Fruit fly (Drosophila melanogaster) whole organism, embryonic: Measurements from ENCODE around the gene Sil1.

Experiments
- Atf6 ChIP-seq: fragments of 200-800 bp; sonication (Bioruptor generic); IDR thresholded peaks from 2 replicates; pipeline ENCODE4 v1.3.6; 2022; ENCODE audit warnings: missing biosample characterization, missing genetic modification characterization
- B-H1 ChIP-seq: fragments of 200-800 bp; sonication (Bioruptor generic); IDR thresholded peaks from 3 replicates; pipeline ENCODE4 v1.3.6; 2022; ENCODE audit warnings: missing biosample characterization, missing genetic modification characterization
- CG11504 ChIP-seq: fragments of 200-800 bp; sonication (Bioruptor generic); optimal IDR thresholded peaks from 3 replicates; lab custom pipeline; 2019; ENCODE audit warnings: missing biosample characterization, mild to moderate bottlenecking, missing genetic modification characterization, moderate library complexity
- CG11695 ChIP-seq: fragments of 200-800 bp; sonication (Bioruptor generic); IDR thresholded peaks from 3 replicates; pipeline ENCODE4 v1.3.6; 2022; ENCODE audit warnings: missing biosample characterization, missing genetic modification characterization
- CG12104 ChIP-seq: fragments of 200-800 bp; sonication (Bioruptor generic); optimal IDR thresholded peaks from 3 replicates; lab custom pipeline; 2016; ENCODE audit warnings: missing biosample characterization, missing genetic modification characterization
- CG12299 ChIP-seq: fragments of 200-800 bp; sonication (Bioruptor generic); optimal IDR thresholded peaks from 2 replicates; lab custom pipeline; 2018; ENCODE audit warnings: missing biosample characterization, mild to moderate bottlenecking, missing genetic modification characterization
- CG1233 ChIP-seq: fragments of 200-800 bp; sonication (Bioruptor generic); optimal IDR thresholded peaks from 4 replicates; lab custom pipeline; 2018; ENCODE audit warnings: missing biosample characterization, mild to moderate bottlenecking, missing genetic modification characterization
- CG14014 ChIP-seq: fragments of 200-800 bp; sonication (Bioruptor generic); IDR thresholded peaks from 2 replicates; pipeline ENCODE4 v1.3.6; 2022; ENCODE audit warnings: missing biosample characterization, missing genetic modification characterization
- CG15514 ChIP-seq: fragments of 200-800 bp; sonication (Bioruptor generic); optimal IDR thresholded peaks from 3 replicates; lab custom pipeline; 2017; ENCODE audit warnings: missing biosample characterization, missing genetic modification characterization, mild to moderate bottlenecking, moderate library complexity, missing genetic modification reagents
- CG17802 ChIP-seq: fragments of 200-800 bp; sonication (Bioruptor generic); optimal IDR thresholded peaks from 2 replicates; lab custom pipeline; 2018; ENCODE audit warnings: missing biosample characterization, mild to moderate bottlenecking, missing genetic modification characterization, moderate library complexity
- CG18599 ChIP-seq: fragments of 200-800 bp; sonication (Bioruptor generic); optimal IDR thresholded peaks from 3 replicates; lab custom pipeline; 2017; ENCODE audit warnings: missing biosample characterization, missing genetic modification characterization, mild to moderate bottlenecking, moderate library complexity, missing genetic modification reagents
- CG2120 ChIP-seq: fragments of 200-800 bp; sonication (Bioruptor generic); optimal IDR thresholded peaks from 3 replicates; lab custom pipeline; 2016; ENCODE audit warnings: missing biosample characterization, missing genetic modification characterization
- CG2678 ChIP-seq: fragments of 200-800 bp; sonication (Bioruptor generic); optimal IDR thresholded peaks from 3 replicates; lab custom pipeline; 2019; ENCODE audit warnings: missing biosample characterization, mild to moderate bottlenecking, missing genetic modification characterization, moderate library complexity
- CG31365 ChIP-seq: fragments of 200-800 bp; sonication (Bioruptor generic); optimal IDR thresholded peaks from 2 replicates; lab custom pipeline; 2018; ENCODE audit warnings: missing biosample characterization, mild to moderate bottlenecking, missing genetic modification characterization
- CG32532 ChIP-seq: fragments of 200-800 bp; sonication (Bioruptor generic); IDR thresholded peaks from 2 replicates; pipeline ENCODE4 v1.3.6; 2022; ENCODE audit warnings: missing biosample characterization, missing genetic modification characterization
- CG42726 ChIP-seq: fragments of 200-800 bp; sonication (Bioruptor generic); IDR thresholded peaks from 2 replicates; pipeline ENCODE4 v1.3.6; 2022; ENCODE audit warnings: missing biosample characterization, missing genetic modification characterization; ENCODE audit not compliant: partially characterized antibody
- CG6683 ChIP-seq: fragments of 200-800 bp; sonication (Bioruptor generic); optimal IDR thresholded peaks from 2 replicates; lab custom pipeline; 2017; ENCODE audit warnings: missing biosample characterization, mild to moderate bottlenecking, missing genetic modification characterization, missing genetic modification reagents
- CG6813 ChIP-seq: fragments of 200-800 bp; sonication (Bioruptor generic); optimal IDR thresholded peaks from 2 replicates; lab custom pipeline; 2017; ENCODE audit warnings: missing biosample characterization, missing genetic modification characterization, mild to moderate bottlenecking, moderate library complexity, missing genetic modification reagents
- CG7271 ChIP-seq: fragments of 200-800 bp; sonication (Bioruptor generic); optimal IDR thresholded peaks from 2 replicates; lab custom pipeline; 2018; ENCODE audit warnings: missing biosample characterization, mild to moderate bottlenecking, missing genetic modification characterization, moderate library complexity
- CG9817 ChIP-seq: fragments of 200-800 bp; sonication (Bioruptor generic); optimal IDR thresholded peaks from 2 replicates; lab custom pipeline; 2018; ENCODE audit warnings: missing biosample characterization, mild to moderate bottlenecking, missing genetic modification characterization, moderate library complexity
- Dek ChIP-seq: fragments of 200-800 bp; sonication (Bioruptor generic); optimal IDR thresholded peaks from 3 replicates; lab custom pipeline; 2019; ENCODE audit warnings: missing biosample characterization, mild to moderate bottlenecking, missing genetic modification characterization, moderate library complexity
- Hand ChIP-seq: fragments of 200-800 bp; sonication (Bioruptor generic); optimal IDR thresholded peaks from 2 replicates; lab custom pipeline; 2017; ENCODE audit warnings: mild to moderate bottlenecking, missing biosample characterization, missing genetic modification reagents, missing genetic modification characterization
- Hmr ChIP-seq: fragments of 200-800 bp; sonication (Bioruptor generic); optimal IDR thresholded peaks from 3 replicates; lab custom pipeline; 2017; ENCODE audit warnings: mild to moderate bottlenecking, missing biosample characterization, missing genetic modification reagents, missing genetic modification characterization
- Lhr ChIP-seq: fragments of 200-800 bp; sonication (Bioruptor generic); optimal IDR thresholded peaks from 3 replicates; lab custom pipeline; 2017; ENCODE audit warnings: mild to moderate bottlenecking, missing biosample characterization, missing genetic modification reagents, missing genetic modification characterization
- Meics ChIP-seq: fragments of 200-800 bp; sonication (Bioruptor generic); optimal IDR thresholded peaks from 2 replicates; lab custom pipeline; 2017; ENCODE audit warnings: missing biosample characterization, mild to moderate bottlenecking, missing genetic modification characterization
- NC2α ChIP-seq: fragments of 200-800 bp; sonication (Bioruptor generic); optimal IDR thresholded peaks from 2 replicates; lab custom pipeline; 2016; ENCODE audit warnings: missing biosample characterization, missing genetic modification characterization
- Nf-YC ChIP-seq: fragments of 200-800 bp; optimal IDR thresholded peaks from 3 replicates; lab custom pipeline; 2019; ENCODE audit warnings: missing biosample characterization, mild to moderate bottlenecking, missing genetic modification characterization, moderate library complexity
- Opbp ChIP-seq: fragments of 200-800 bp; sonication (Bioruptor generic); IDR thresholded peaks from 3 replicates; pipeline ENCODE4 v1.3.6; 2022; ENCODE audit warnings: missing biosample characterization, missing genetic modification characterization; ENCODE audit not compliant: partially characterized antibody
- Ssrp ChIP-seq: fragments of 200-800 bp; sonication (Bioruptor generic); optimal IDR thresholded peaks from 2 replicates; lab custom pipeline; 2018; ENCODE audit warnings: missing biosample characterization, mild to moderate bottlenecking, missing genetic modification characterization, moderate library complexity
- TFAM ChIP-seq: fragments of 200-800 bp; sonication (Bioruptor generic); optimal IDR thresholded peaks from 2 replicates; lab custom pipeline; 2017; ENCODE audit warnings: missing biosample characterization, missing genetic modification characterization, inconsistent platforms
- YL-1 ChIP-seq: fragments of 200-800 bp; sonication (Bioruptor generic); optimal IDR thresholded peaks from 3 replicates; lab custom pipeline; 2017; ENCODE audit warnings: missing biosample characterization, mild to moderate bottlenecking, missing genetic modification characterization
- al ChIP-seq: fragments of 200-800 bp; sonication (Bioruptor generic); IDR thresholded peaks from 2 replicates; pipeline ENCODE4 v1.3.6; 2022; ENCODE audit warnings: missing biosample characterization, missing genetic modification characterization
- dan ChIP-seq: fragments of 200-800 bp; sonication (Bioruptor generic); IDR thresholded peaks from 2 replicates; pipeline ENCODE4 v1.3.6; 2022; ENCODE audit warnings: missing biosample characterization, missing genetic modification characterization
- ftz-f1 ChIP-seq: fragments of 200-800 bp; sonication (Bioruptor generic); optimal IDR thresholded peaks from 2 replicates; lab custom pipeline; 2016; ENCODE audit warnings: missing biosample characterization, missing genetic modification characterization
- grn ChIP-seq: fragments of 200-800 bp; sonication (Bioruptor generic); optimal IDR thresholded peaks from 3 replicates; lab custom pipeline; 2017; ENCODE audit warnings: missing biosample characterization, missing genetic modification characterization
- her ChIP-seq: fragments of 200-800 bp; sonication (Bioruptor generic); optimal IDR thresholded peaks from 2 replicates; lab custom pipeline; 2016; ENCODE audit warnings: missing biosample characterization, missing genetic modification characterization
- hkb ChIP-seq, 2 experiments: fragments of 200-800 bp in 1 of 2; fragments of >200 bp in 1 of 2; sonication (Bioruptor generic) in 1 of 2; IDR thresholded peaks in 1 of 2; optimal IDR thresholded peaks in 1 of 2; 2 replicates each; pipeline versions ENCODE4 v1.3.6 to Lab custom; 2017 to 2022; ENCODE audit warnings: missing biosample characterization in 1 of 2, missing genetic modification characterization in 1 of 2
- inv ChIP-seq: fragments of 200-800 bp; sonication (Bioruptor generic); IDR thresholded peaks from 2 replicates; pipeline ENCODE4 v1.3.6; 2022; ENCODE audit warnings: missing biosample characterization, missing genetic modification characterization; ENCODE audit not compliant: partially characterized antibody
- klu ChIP-seq: fragments of 200-800 bp; sonication (Bioruptor generic); IDR thresholded peaks from 2 replicates; pipeline ENCODE4 v1.3.6; 2022; ENCODE audit warnings: missing biosample characterization, missing genetic modification characterization
- lab ChIP-seq: fragments of 200-800 bp; sonication (Bioruptor generic); optimal IDR thresholded peaks from 3 replicates; lab custom pipeline; 2017; ENCODE audit warnings: missing biosample characterization, missing genetic modification characterization, mild to moderate bottlenecking, moderate library complexity, missing genetic modification reagents
- mirr ChIP-seq: fragments of 200-800 bp; sonication (Bioruptor generic); optimal IDR thresholded peaks from 3 replicates; lab custom pipeline; 2018; ENCODE audit warnings: missing biosample characterization, mild to moderate bottlenecking, missing genetic modification characterization
- p53 ChIP-seq: fragments of 200-800 bp; sonication (Bioruptor generic); optimal IDR thresholded peaks from 2 replicates; lab custom pipeline; 2016; ENCODE audit warnings: missing biosample characterization, missing genetic modification characterization
- pan ChIP-seq, 4 experiments: fragments of >200 bp in 3 of 4; fragments of 200-800 bp in 1 of 4; sonication (Bioruptor generic) in 1 of 4; optimal IDR thresholded peaks in 3 of 4; IDR thresholded peaks in 1 of 4; 2 replicates each; pipeline versions ENCODE4 v1.3.6 to Lab custom; 2017 to 2022; ENCODE audit warnings: missing biosample characterization in 2 of 4, missing genetic modification characterization in 2 of 4, mixed read lengths in 1 of 4
- salm ChIP-seq: fragments of 200-800 bp; sonication (Bioruptor generic); optimal IDR thresholded peaks from 2 replicates; lab custom pipeline; 2018; ENCODE audit warnings: missing biosample characterization, mild to moderate bottlenecking, missing genetic modification characterization
- sc ChIP-seq, 3 experiments: fragments of >200 bp in 2 of 3; fragments of 200-800 bp in 1 of 3; sonication (Bioruptor generic) in 1 of 3; optimal IDR thresholded peaks; 2 replicates in 2 of 3; 3 replicates in 1 of 3; lab custom pipeline; 2017; ENCODE audit warnings: mild to moderate bottlenecking in 1 of 3, missing biosample characterization in 1 of 3, missing genetic modification characterization in 1 of 3, missing genetic modification reagents in 1 of 3
- sens ChIP-seq: fragments of 200-800 bp; sonication (Bioruptor generic); peaks from one replicate; lab custom pipeline; 2016; ENCODE audit warnings: missing biosample characterization, missing genetic modification characterization
- sima ChIP-seq: fragments of 200-800 bp; sonication (Bioruptor generic); optimal IDR thresholded peaks from 2 replicates; lab custom pipeline; 2016; ENCODE audit warnings: missing biosample characterization, missing genetic modification characterization
- wor ChIP-seq: fragments of 200-800 bp; sonication (Bioruptor generic); IDR thresholded peaks from 2 replicates; pipeline ENCODE4 v1.3.6; 2022; ENCODE audit warnings: missing biosample characterization, missing genetic modification characterization

Gene Sil1

dm6 chr3R:25275276-25275675, 39.9 kb upstream of the Sil1 start (continued):
- TF ChIP-seq p53 = no peak
- TF ChIP-seq CG14014 (GFP tag; lab: Robert Waterston, UW) = peak; percentile 37; the same call in 1 of the 2 replicates
- TF ChIP-seq CG31365 (tag; lab: Kevin White, UChicago) = peak; percentile 10
- TF ChIP-seq YL-1 (GFP tag; lab: Kevin White, UChicago) = no peak
- peak; percentile 26 for TF ChIP-seq CG9817 (tag; lab: Kevin White, UChicago)
- TF ChIP-seq CG32532 (GFP tag; lab: Robert Waterston, UW) = no peak
- TF ChIP-seq CG6683 (GFP tag; lab: Kevin White, UChicago) = no peak
- TF ChIP-seq salm (tag; lab: Kevin White, UChicago) = peak; percentile 10
- peak; percentile 29 for TF ChIP-seq CG2120
- TF ChIP-seq CG11504 = no peak
- no peak for TF ChIP-seq NC2α (GFP tag; lab: Kevin White, UChicago)
- TF ChIP-seq Opbp = no peak
- peak; percentile 1 for TF ChIP-seq CG1233
- peak; percentile 69 for TF ChIP-seq mirr (GFP tag; lab: Kevin White, UChicago)
- TF ChIP-seq Hmr = peak; percentile 75
- TF ChIP-seq Dek (tag; lab: Kevin White, UChicago) = peak; percentile 38
- no peak; the same call in 1 of the 2 replicates for TF ChIP-seq Atf6 (GFP tag; lab: Robert Waterston, UW)
- no peak for TF ChIP-seq CG42726 (GFP tag; lab: Robert Waterston, UW)
- peak; percentile 36 for TF ChIP-seq CG12299 (tag; lab: Kevin White, UChicago)
- TF ChIP-seq Ssrp (tag; lab: Kevin White, UChicago) = no peak
- TF ChIP-seq TFAM (GFP tag; lab: Kevin White, UChicago) = no peak
- peak; percentile 32 for TF ChIP-seq Nf-YC (tag; lab: Kevin White, UChicago)
- no peak for TF ChIP-seq Lhr (GFP tag; lab: Kevin White, UChicago)
- no peak for TF ChIP-seq sima (GFP tag; lab: Kevin White, UChicago)
- TF ChIP-seq sens (GFP tag; lab: Kevin White, UChicago) = peak; percentile 61
- TF ChIP-seq sc (optimal IDR thresholded peaks at IDR 0.05; lab: Kevin White, UChicago) = no peak
- no peak for TF ChIP-seq sc (GFP tag; optimal IDR thresholded peaks at IDR 0.05; lab: Kevin White, UChicago)
- TF ChIP-seq klu (GFP tag; lab: Robert Waterston, UW) = no peak
- no peak for TF ChIP-seq pan (optimal IDR thresholded peaks at IDR 0.05; lab: Kevin White, UChicago)
- no peak for TF ChIP-seq pan (GFP tag; optimal IDR thresholded peaks at IDR 0.05 in 1 of 2, IDR thresholded peaks at IDR 0.05 in 1 of 2)
- no peak for TF ChIP-seq dan (GFP tag; lab: Robert Waterston, UW)
- TF ChIP-seq hkb (optimal IDR thresholded peaks at IDR 0.05; lab: Kevin White, UChicago) = no peak
- TF ChIP-seq hkb (GFP tag; IDR thresholded peaks at IDR 0.05; lab: Robert Waterston, UW) = peak; percentile 22; the same call in 1 of the 2 replicates
- TF ChIP-seq inv (GFP tag; lab: Robert Waterston, UW) = no peak
- TF ChIP-seq CG6813 (GFP tag; lab: Kevin White, UChicago) = peak; percentile 25
- TF ChIP-seq Hand (GFP tag; lab: Kevin White, UChicago) = peak; percentile 52
- TF ChIP-seq lab (GFP tag; lab: Kevin White, UChicago) = peak; percentile 81
- no peak for TF ChIP-seq CG7271 (tag; lab: Kevin White, UChicago)
- TF ChIP-seq ftz-f1 = no peak
- peak; percentile 60 for TF ChIP-seq Meics (GFP tag; lab: Kevin White, UChicago)
- TF ChIP-seq wor = no peak
- TF ChIP-seq al (GFP tag; lab: Robert Waterston, UW) = no peak
- peak; percentile 65 for TF ChIP-seq CG2678
- peak; percentile 35 for TF ChIP-seq CG12104 (GFP tag; lab: Kevin White, UChicago)
- TF ChIP-seq grn (GFP tag; lab: Kevin White, UChicago) = peak; percentile 19
- TF ChIP-seq B-H1 (GFP tag; lab: Robert Waterston, UW) = no peak
- peak; percentile 68 for TF ChIP-seq CG18599 (GFP tag; lab: Kevin White, UChicago)
- TF ChIP-seq her (GFP tag; lab: Kevin White, UChicago) = no peak
- TF ChIP-seq CG17802 = no peak
- TF ChIP-seq CG11695 = 0 out of 3 replicates have a peak, but pooled peaks have one; percentile 17
- peak; percentile 48 for TF ChIP-seq CG15514 (GFP tag; lab: Kevin White, UChicago)
